Fruit fly (Drosophila melanogaster) whole organism, wandering third instar larva: ENCODE data around the gene x16.
A peak's percentile ranks its signal among the peaks of the same experiment; 100 is the strongest.

Experiments
- Abd-B ChIP-seq: fragments of >200 bp; optimal IDR thresholded peaks from 2 replicates; lab custom pipeline; 2017; ENCODE audit warnings: missing biosample characterization, missing genetic modification characterization
- CG32264 ChIP-seq: fragments of 200-800 bp; sonication (Bioruptor generic); optimal IDR thresholded peaks from 2 replicates; lab custom pipeline; 2016; ENCODE audit warnings: missing biosample characterization, missing genetic modification characterization
- CG9705 ChIP-seq: fragments of 200-800 bp; sonication (Bioruptor generic); optimal IDR thresholded peaks from 2 replicates; lab custom pipeline; 2018; ENCODE audit warnings: missing biosample characterization, mild to moderate bottlenecking, missing genetic modification characterization
- Dif ChIP-seq: fragments of 200-275, 200-300 bp; sonication (Bioruptor generic); optimal IDR thresholded peaks from 2 replicates; lab custom pipeline; 2018; ENCODE audit warnings: missing biosample characterization, missing genetic modification characterization; ENCODE audit not compliant: partially characterized antibody
- GATAd ChIP-seq: sonication (Bioruptor generic); optimal IDR thresholded peaks from 2 replicates; lab custom pipeline; 2016; ENCODE audit warnings: missing biosample characterization, missing genetic modification characterization
- HLH106 ChIP-seq: fragments of 200-800 bp; optimal IDR thresholded peaks from 3 replicates; lab custom pipeline; 2019; ENCODE audit warnings: missing biosample characterization, mild to moderate bottlenecking, missing genetic modification characterization, moderate library complexity
- Hnf4 ChIP-seq: fragments of 200-800 bp; sonication (Bioruptor generic); optimal IDR thresholded peaks from 2 replicates; lab custom pipeline; 2016; ENCODE audit warnings: missing biosample characterization, mild to moderate bottlenecking, missing genetic modification characterization
- Hr78 ChIP-seq: fragments of >200 bp; optimal IDR thresholded peaks from 2 replicates; lab custom pipeline; 2017; ENCODE audit warnings: missing biosample characterization, missing genetic modification characterization
- Jra ChIP-seq: sonication (Bioruptor generic); optimal IDR thresholded peaks from 2 replicates; lab custom pipeline; 2016; ENCODE audit warnings: missing biosample characterization, missing genetic modification characterization
- Mio ChIP-seq: sonication (Bioruptor generic); optimal IDR thresholded peaks from 2 replicates; lab custom pipeline; 2016; ENCODE audit warnings: missing biosample characterization, missing genetic modification characterization
- N ChIP-seq: fragments of >200 bp; optimal IDR thresholded peaks from 2 replicates; lab custom pipeline; 2018; ENCODE audit warnings: missing biosample characterization, missing external identifiers, missing genetic modification characterization
- OdsH ChIP-seq: fragments of 200-800 bp; sonication (Bioruptor generic); optimal IDR thresholded peaks from 2 replicates; lab custom pipeline; 2016; ENCODE audit warnings: missing biosample characterization, mild to moderate bottlenecking, missing genetic modification characterization
- Vsx2 ChIP-seq: fragments of 200-300, 225-300 bp; sonication (Bioruptor generic); optimal IDR thresholded peaks from 2 replicates; lab custom pipeline; 2018; ENCODE audit warnings: missing biosample characterization, missing genetic modification characterization; ENCODE audit not compliant: partially characterized antibody
- br ChIP-seq: fragments of 200-800 bp; sonication (Bioruptor generic); optimal IDR thresholded peaks from 2 replicates; lab custom pipeline; 2016; ENCODE audit warnings: missing biosample characterization, missing genetic modification characterization
- dl ChIP-seq, 2 experiments: fragments of 175-275, 200-275 bp in 1 of 2; fragments of 200-275 bp in 1 of 2; sonication (Bioruptor generic); optimal IDR thresholded peaks; lab custom pipeline; 2018; ENCODE audit warnings: mild to moderate bottlenecking in 2 of 2, missing biosample characterization in 2 of 2, missing genetic modification characterization in 2 of 2, moderate library complexity in 2 of 2; ENCODE audit not compliant: partially characterized antibody in 2 of 2, insufficient read depth in 1 of 2
- dsf ChIP-seq: sonication (Bioruptor generic); optimal IDR thresholded peaks from 2 replicates; lab custom pipeline; 2016; ENCODE audit warnings: missing biosample characterization, missing genetic modification characterization, borderline replicate concordance
- ey ChIP-seq: fragments of 200-800 bp; sonication (Bioruptor generic); optimal IDR thresholded peaks from 2 replicates; lab custom pipeline; 2016; ENCODE audit warnings: missing biosample characterization, missing genetic modification characterization
- foxo ChIP-seq, 2 experiments: fragments of 200-800 bp; sonication (Bioruptor generic); optimal IDR thresholded peaks; 2 replicates in 1 of 2; 3 replicates in 1 of 2; lab custom pipeline; 2016 to 2017; ENCODE audit warnings: missing biosample characterization in 2 of 2, missing genetic modification characterization in 2 of 2
- fru ChIP-seq: fragments of 200-800 bp; sonication (Bioruptor generic); optimal IDR thresholded peaks from 3 replicates; lab custom pipeline; 2016; ENCODE audit warnings: missing biosample characterization, mild to moderate bottlenecking, missing genetic modification characterization
- h ChIP-seq: fragments of 200-800 bp; sonication (Bioruptor generic); optimal IDR thresholded peaks from 3 replicates; lab custom pipeline; 2016; ENCODE audit warnings: missing biosample characterization, mild to moderate bottlenecking, missing genetic modification characterization
- jim ChIP-seq: fragments of 175-275, 200-325 bp; sonication (Bioruptor generic); optimal IDR thresholded peaks from 2 replicates; lab custom pipeline; 2016; ENCODE audit warnings: missing biosample characterization, mild to moderate bottlenecking, missing genetic modification characterization
- pan ChIP-seq: fragments of >200 bp; optimal IDR thresholded peaks from 2 replicates; lab custom pipeline; 2017
- psq ChIP-seq: fragments of 200-800 bp; sonication (Bioruptor generic); optimal IDR thresholded peaks from 3 replicates; lab custom pipeline; 2017; ENCODE audit warnings: missing biosample characterization, mild to moderate bottlenecking, missing genetic modification characterization, moderate library complexity
- rgr ChIP-seq: fragments of 200-800 bp; sonication (Bioruptor generic); optimal IDR thresholded peaks from 3 replicates; lab custom pipeline; 2016; ENCODE audit warnings: missing biosample characterization, mild to moderate bottlenecking, missing genetic modification characterization
- sage ChIP-seq: fragments of 200-800 bp; sonication (Bioruptor generic); optimal IDR thresholded peaks from 2 replicates; lab custom pipeline; 2016; ENCODE audit warnings: missing biosample characterization, mild to moderate bottlenecking, missing genetic modification characterization
- tai ChIP-seq: sonication (Bioruptor generic); optimal IDR thresholded peaks from 2 replicates; lab custom pipeline; 2016; ENCODE audit warnings: missing biosample characterization, missing genetic modification characterization
- usp ChIP-seq: fragments of >200 bp; optimal IDR thresholded peaks from 2 replicates; lab custom pipeline; 2017; ENCODE audit warnings: missing biosample characterization, missing genetic modification characterization
- woc ChIP-seq: sonication (Bioruptor generic); optimal IDR thresholded peaks from 2 replicates; lab custom pipeline; 2016; ENCODE audit warnings: missing biosample characterization, mild to moderate bottlenecking, missing genetic modification characterization

The x16 gene

DNA sequence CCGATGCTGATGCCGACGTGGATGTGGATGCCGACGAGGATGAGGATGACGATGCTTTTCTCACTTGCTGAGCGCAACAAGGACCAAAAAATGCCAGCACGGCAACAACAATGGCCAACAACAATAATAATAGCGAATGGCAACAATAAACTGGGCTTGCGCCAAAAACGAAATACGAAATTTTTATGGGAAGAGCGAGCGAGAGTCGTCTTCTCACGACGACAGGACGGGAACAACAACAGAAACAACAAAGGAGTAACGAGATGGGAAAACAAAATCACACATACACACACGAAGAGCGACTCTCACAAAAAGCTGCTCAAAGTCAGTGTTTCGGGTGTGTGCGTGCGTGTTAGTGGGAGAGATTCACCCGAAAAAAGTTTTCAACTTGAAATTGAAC, 46.0 kb downstream of the x16 start:
- TF ChIP-seq CG9705 (no peak), CG32264 (GFP tag; lab: Kevin White, UChicago) (no peak), Dif (GFP tag; lab: Kevin White, UChicago) (no peak), woc (GFP tag; lab: Kevin White, UChicago) (no peak), foxo (GFP tag; optimal IDR thresholded peaks at IDR 0.05; lab: Kevin White, UChicago) (no peak), pan (no peak), fru (no peak), rgr (GFP tag; lab: Kevin White, UChicago) (no peak), Abd-B (GFP tag; lab: Kevin White, UChicago) (no peak), sage (GFP tag; lab: Kevin White, UChicago) (no peak), br (GFP tag; lab: Kevin White, UChicago) (no peak), OdsH (no peak), Vsx2 (GFP tag; lab: Kevin White, UChicago) (no peak), N (GFP tag; lab: Kevin White, UChicago) (no peak), dsf (GFP tag; lab: Kevin White, UChicago) (no peak), dl (GFP tag; optimal IDR thresholded peaks at IDR 0.05; lab: Kevin White, UChicago; ENCODE audit: insufficient read depth in 1 of 2, partially characterized antibody in 2 of 2) (no peak), jim (GFP tag; lab: Kevin White, UChicago) (no peak), Jra (GFP tag; lab: Kevin White, UChicago) (no peak), HLH106 (tag; lab: Kevin White, UChicago) (no peak)

DNA sequence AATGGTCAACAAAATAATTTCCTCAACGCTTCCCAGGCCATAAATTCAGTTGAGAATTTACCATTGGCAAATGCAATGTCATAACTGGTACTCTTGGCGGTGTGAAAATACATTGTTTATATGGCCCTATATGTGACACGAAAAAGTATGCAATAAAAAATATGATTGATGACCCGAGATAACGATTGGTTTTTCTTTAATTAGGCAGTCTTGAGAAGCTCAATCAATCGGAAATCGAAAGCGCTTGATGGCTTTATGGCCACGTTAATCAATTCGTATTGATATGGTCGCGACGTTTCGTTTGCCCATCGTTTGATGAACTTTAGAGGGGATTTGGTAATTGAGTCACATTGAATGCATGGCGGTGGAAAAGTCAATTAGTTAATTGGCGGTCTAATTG, 49.2 kb downstream of the x16 start:
- no peak for TF ChIP-seq dl (GFP tag; optimal IDR thresholded peaks at IDR 0.05; lab: Kevin White, UChicago; ENCODE audit: insufficient read depth in 1 of 2, partially characterized antibody in 2 of 2)
- no peak for TF ChIP-seq CG9705
- TF ChIP-seq GATAd (GFP tag; lab: Kevin White, UChicago): no peak
- no peak for TF ChIP-seq Abd-B (GFP tag; lab: Kevin White, UChicago)
- TF ChIP-seq tai (GFP tag; lab: Kevin White, UChicago): no peak
- TF ChIP-seq rgr (GFP tag; lab: Kevin White, UChicago): no peak
- no peak for TF ChIP-seq Jra (GFP tag; lab: Kevin White, UChicago)
- TF ChIP-seq N (GFP tag; lab: Kevin White, UChicago): no peak
- TF ChIP-seq Hnf4 (GFP tag; lab: Kevin White, UChicago): no peak
- TF ChIP-seq Hr78 (GFP tag; lab: Kevin White, UChicago): no peak
- TF ChIP-seq dsf (GFP tag; lab: Kevin White, UChicago): no peak
- no peak for TF ChIP-seq CG32264 (GFP tag; lab: Kevin White, UChicago)
- no peak for TF ChIP-seq ey
- TF ChIP-seq Mio (GFP tag; lab: Kevin White, UChicago): no peak
- TF ChIP-seq psq (GFP tag; lab: Kevin White, UChicago): no peak

DNA sequence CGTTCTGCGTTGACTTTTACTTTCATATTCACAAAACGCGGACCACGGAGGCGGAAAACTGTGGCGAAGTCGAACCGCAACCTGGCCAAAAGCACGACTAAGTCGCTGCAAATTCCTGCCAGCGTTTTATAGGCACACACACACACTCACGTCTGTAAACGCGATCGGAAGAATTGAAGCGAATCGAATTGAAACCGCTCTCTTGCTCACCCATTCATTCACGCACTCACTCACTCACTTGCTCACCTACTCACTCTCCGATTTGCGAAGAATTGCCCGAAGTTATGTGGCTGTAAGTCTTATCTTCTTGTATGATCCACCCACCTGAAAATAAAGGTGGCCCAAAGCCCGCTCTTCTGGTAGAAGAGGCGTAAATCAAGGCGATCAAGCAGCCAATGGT, 49.7 kb downstream of the x16 start, which contains the start of gene Nha1:
TSS of gene Nha1 (minus strand) at position 101 of the 400 bp plus-strand sequence.
- TF ChIP-seq dl (GFP tag; optimal IDR thresholded peaks at IDR 0.05; lab: Kevin White, UChicago; ENCODE audit: insufficient read depth in 1 of 2, partially characterized antibody in 2 of 2): no peak
- no peak for TF ChIP-seq ey
- TF ChIP-seq Hnf4 (GFP tag; lab: Kevin White, UChicago): no peak
- TF ChIP-seq Dif (GFP tag; lab: Kevin White, UChicago): peak; percentile 13

DNA sequence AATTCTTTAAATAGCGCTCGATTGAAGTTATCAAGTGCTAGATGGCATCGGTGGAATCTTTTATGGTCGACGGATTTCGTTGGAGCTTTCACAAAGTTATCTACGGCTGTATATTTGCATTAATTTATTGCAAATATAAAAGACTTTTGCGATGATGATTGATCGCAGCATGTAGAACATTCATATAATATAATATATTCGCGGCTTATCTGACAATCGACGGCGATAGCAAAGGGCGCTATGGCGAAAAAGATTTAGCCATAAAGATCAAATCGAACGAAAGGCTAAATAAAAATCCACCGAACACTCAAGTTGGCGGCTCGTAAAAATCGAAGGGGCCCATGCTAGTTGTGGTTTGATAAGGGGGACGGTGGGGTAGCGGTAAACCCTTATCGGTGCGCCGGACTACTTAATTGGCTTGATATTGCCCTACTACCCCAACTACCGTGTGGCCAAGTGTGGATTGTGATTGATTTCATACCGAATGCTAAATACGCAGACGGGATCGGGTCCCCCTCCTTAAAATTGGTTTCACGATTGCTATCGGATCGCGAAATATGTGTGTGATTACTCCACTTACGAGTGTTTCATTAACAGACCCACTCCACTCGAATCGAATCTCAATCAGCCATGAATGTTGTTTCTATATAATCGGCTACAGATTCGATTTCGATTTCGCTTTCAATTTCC, 51.7 kb downstream of the x16 start:
- TF ChIP-seq h (GFP tag; lab: Kevin White, UChicago) (peak; percentile 50), usp (GFP tag; lab: Kevin White, UChicago) (no peak)
